Worm (Caenorhabditis elegans) whole organism, young adult: Measurements from ENCODE around the gene W01A11.1.

ENCODE experiments used
- B0336.3 ChIP-seq: fragments of 200-800 bp; sonication (Bioruptor generic); IDR thresholded peaks from 2 replicates; pipeline ENCODE4 v1.3.6; 2022; ENCODE audit warnings: missing genetic modification characterization, missing compliant biosample characterization
- D2030.7 ChIP-seq: fragments of 200-800 bp; sonication (Bioruptor generic); IDR thresholded peaks from 2 replicates; pipeline ENCODE4 v1.3.6; 2022; ENCODE audit warnings: missing genetic modification reagents, missing genetic modification characterization, missing compliant biosample characterization
- F23B12.7 ChIP-seq: sonication (generic microtip); optimal IDR thresholded peaks from 2 replicates; lab custom pipeline; 2017; ENCODE audit warnings: missing genetic modification characterization, mild to moderate bottlenecking, missing compliant biosample characterization, antibody characterized with exemption, moderate library complexity; ENCODE audit not compliant: insufficient read depth
- F49E8.2 ChIP-seq: sonication (generic microtip); optimal IDR thresholded peaks from 3 replicates; lab custom pipeline; 2017; ENCODE audit warnings: missing genetic modification characterization, mild to moderate bottlenecking, missing compliant biosample characterization, antibody characterized with exemption, moderate library complexity; ENCODE audit not compliant: insufficient read depth
- K12H6.12 ChIP-seq: fragments of 200-800 bp; sonication (Bioruptor generic); optimal IDR thresholded peaks from 2 replicates; lab custom pipeline; 2018; ENCODE audit warnings: mild to moderate bottlenecking, missing genetic modification characterization, missing compliant biosample characterization
- T26A5.8 ChIP-seq: sonication (generic microtip); optimal IDR thresholded peaks from 2 replicates; lab custom pipeline; 2016; ENCODE audit warnings: missing genetic modification characterization, missing compliant biosample characterization
- ZK185.1 ChIP-seq: sonication (generic microtip); optimal IDR thresholded peaks from 2 replicates; lab custom pipeline; 2016; ENCODE audit warnings: mild to moderate bottlenecking, missing genetic modification characterization, missing compliant biosample characterization; ENCODE audit not compliant: poor library complexity, severe bottlenecking
- aptf-2 ChIP-seq: fragments of 200-800 bp; sonication (Bioruptor generic); conservative IDR thresholded peaks from 2 replicates; pipeline ENCODE4 v1.3.6; 2022; ENCODE audit warnings: missing genetic modification reagents, missing genetic modification characterization, missing compliant biosample characterization
- aptf-3 ChIP-seq: fragments of 200-800 bp; sonication (Bioruptor generic); IDR thresholded peaks from 2 replicates; pipeline ENCODE4 v1.3.6; 2022; ENCODE audit warnings: missing genetic modification characterization, missing compliant biosample characterization
- attf-6 ChIP-seq: fragments of 200-800 bp; sonication (Bioruptor generic); IDR thresholded peaks from 2 replicates; pipeline ENCODE4 v1.3.6; 2022; ENCODE audit warnings: missing genetic modification reagents, missing genetic modification characterization, missing compliant biosample characterization
- bed-2 ChIP-seq: fragments of 200-800 bp; sonication (Bioruptor generic); IDR thresholded peaks from 2 replicates; pipeline ENCODE4 v1.3.6; 2022; ENCODE audit warnings: missing genetic modification reagents, missing genetic modification characterization, missing compliant biosample characterization
- cebp-2 ChIP-seq: fragments of 200-800 bp; sonication (Bioruptor generic); IDR thresholded peaks from 2 replicates; pipeline ENCODE4 v1.3.6; 2022; ENCODE audit warnings: missing genetic modification characterization, missing compliant biosample characterization
- ceh-40 ChIP-seq: fragments of 200-800 bp; sonication (Bioruptor generic); IDR thresholded peaks from 2 replicates; pipeline ENCODE4 v1.3.6; 2022; ENCODE audit warnings: missing genetic modification characterization, missing compliant biosample characterization
- die-1 ChIP-seq: sonication (generic microtip); optimal IDR thresholded peaks from 2 replicates; lab custom pipeline; 2016; ENCODE audit warnings: missing genotype, mild to moderate bottlenecking, missing genetic modification characterization, missing compliant biosample characterization
- hmg-1.2 ChIP-seq: fragments of 200-800 bp; sonication (Bioruptor generic); IDR thresholded peaks from 2 replicates; pipeline ENCODE4 v1.3.6; 2022; ENCODE audit warnings: missing genetic modification reagents, missing genetic modification characterization, missing compliant biosample characterization
- hrde-1 ChIP-seq: sonication (generic microtip); optimal IDR thresholded peaks from 2 replicates; lab custom pipeline; 2016; ENCODE audit warnings: missing genetic modification characterization, mild to moderate bottlenecking, missing compliant biosample characterization, moderate library complexity, missing genotype, missing genetic modification reagents, borderline replicate concordance
- let-607 ChIP-seq, 2 experiments: fragments of 200-800 bp in 1 of 2; sonication (Bioruptor generic) in 1 of 2; sonication (generic microtip) in 1 of 2; optimal IDR thresholded peaks; 2 replicates each; lab custom pipeline; 2016 to 2018; ENCODE audit warnings: mild to moderate bottlenecking in 2 of 2, missing compliant biosample characterization in 2 of 2, missing genetic modification characterization in 2 of 2, moderate library complexity in 2 of 2, missing genotype in 1 of 2
- lin-40 ChIP-seq: sonication (generic microtip); optimal IDR thresholded peaks from 2 replicates; lab custom pipeline; 2016; ENCODE audit warnings: missing genetic modification characterization, mild to moderate bottlenecking, missing compliant biosample characterization, missing genotype, missing genetic modification reagents
- lsl-1 ChIP-seq: fragments of 200-800 bp; sonication (Bioruptor generic); optimal IDR thresholded peaks from 2 replicates; lab custom pipeline; 2018; ENCODE audit warnings: mild to moderate bottlenecking, missing genetic modification characterization, moderate library complexity, missing compliant biosample characterization
- lsy-27 ChIP-seq: sonication (generic microtip); optimal IDR thresholded peaks from 2 replicates; lab custom pipeline; 2017; ENCODE audit warnings: missing genetic modification characterization, mild to moderate bottlenecking, missing compliant biosample characterization, antibody characterized with exemption, missing genotype, borderline replicate concordance; ENCODE audit not compliant: insufficient read depth
- madf-3 ChIP-seq: fragments of 200-800 bp; sonication (Bioruptor generic); IDR thresholded peaks from 2 replicates; pipeline ENCODE4 v1.3.6; 2022; ENCODE audit warnings: missing genetic modification reagents, missing genetic modification characterization, missing compliant biosample characterization
- madf-6 ChIP-seq: fragments of 200-800 bp; sonication (Bioruptor generic); IDR thresholded peaks from 2 replicates; pipeline ENCODE4 v1.3.6; 2022; ENCODE audit warnings: missing genetic modification reagents, missing genetic modification characterization, missing compliant biosample characterization
- mes-4 ChIP-seq: sonication (generic microtip); optimal IDR thresholded peaks from 2 replicates; lab custom pipeline; 2016; ENCODE audit warnings: missing genotype, missing genetic modification characterization, missing compliant biosample characterization
- mxl-1 ChIP-seq: sonication (generic microtip); optimal IDR thresholded peaks from 2 replicates; lab custom pipeline; 2016; ENCODE audit warnings: missing genetic modification characterization, missing compliant biosample characterization
- nfya-1 ChIP-seq: sonication (generic microtip); optimal IDR thresholded peaks from 2 replicates; lab custom pipeline; 2017; ENCODE audit warnings: antibody characterized with exemption, missing compliant biosample characterization, missing genetic modification characterization, borderline replicate concordance; ENCODE audit not compliant: insufficient read depth
- nfya-2 ChIP-seq: fragments of 200-800 bp; sonication (Bioruptor generic); IDR thresholded peaks from 2 replicates; pipeline ENCODE4 v1.3.6; 2022; ENCODE audit warnings: missing genetic modification reagents, missing genetic modification characterization, missing compliant biosample characterization
- nfyb-1 ChIP-seq: fragments of 200-800 bp; sonication (Bioruptor generic); IDR thresholded peaks from 2 replicates; pipeline ENCODE4 v1.3.6; 2022; ENCODE audit warnings: missing genetic modification reagents, missing genetic modification characterization, missing compliant biosample characterization
- nhr-80 ChIP-seq: sonication (generic microtip); optimal IDR thresholded peaks from 2 replicates; lab custom pipeline; 2016; ENCODE audit warnings: missing genetic modification characterization, missing compliant biosample characterization
- nhr-90 ChIP-seq: sonication (generic microtip); optimal IDR thresholded peaks from 2 replicates; lab custom pipeline; 2016; ENCODE audit warnings: missing genotype, mild to moderate bottlenecking, missing genetic modification characterization, missing compliant biosample characterization
- pha-4 ChIP-seq: fragments of 150-350 bp; sonication (generic microtip); optimal IDR thresholded peaks from 2 replicates; lab custom pipeline; 2014; ENCODE audit warnings: missing biosample characterization, missing genetic modification reagents, missing genetic modification characterization
- rcor-1 ChIP-seq: fragments of 200-800 bp; sonication (Bioruptor generic); IDR thresholded peaks from 2 replicates; pipeline ENCODE4 v1.3.6; 2022; ENCODE audit warnings: missing genetic modification reagents, missing genetic modification characterization, missing compliant biosample characterization
- snpc-1.1 ChIP-seq: sonication (generic microtip); optimal IDR thresholded peaks from 2 replicates; lab custom pipeline; 2017; ENCODE audit warnings: missing genetic modification characterization, mild to moderate bottlenecking, missing compliant biosample characterization, antibody characterized with exemption, moderate library complexity, missing genotype, missing genetic modification reagents; ENCODE audit not compliant: insufficient read depth
- unc-130 ChIP-seq: sonication (generic microtip); optimal IDR thresholded peaks from 2 replicates; lab custom pipeline; 2016; ENCODE audit warnings: missing genetic modification reagents, missing genetic modification characterization, missing compliant biosample characterization
- xnd-1 ChIP-seq: sonication (generic microtip); optimal IDR thresholded peaks from 2 replicates; lab custom pipeline; 2016; ENCODE audit warnings: missing genotype, missing genetic modification reagents, missing genetic modification characterization, missing compliant biosample characterization
- zfh-2 ChIP-seq: fragments of 200-800 bp; sonication (Bioruptor generic); conservative IDR thresholded peaks from 2 replicates; pipeline ENCODE4 v1.3.6; 2022; ENCODE audit warnings: missing genetic modification reagents, missing genetic modification characterization, missing compliant biosample characterization
- zim-3 ChIP-seq: sonication (generic microtip); optimal IDR thresholded peaks from 2 replicates; lab custom pipeline; 2017; ENCODE audit warnings: mild to moderate bottlenecking, missing genetic modification characterization, moderate library complexity, missing compliant biosample characterization
- ztf-26 ChIP-seq: sonication (generic microtip); optimal IDR thresholded peaks from 2 replicates; lab custom pipeline; 2017; ENCODE audit warnings: missing genetic modification characterization, missing compliant biosample characterization
- ztf-6 ChIP-seq: fragments of 200-800 bp; sonication (Bioruptor generic); IDR thresholded peaks from 2 replicates; pipeline ENCODE4 v1.3.6; 2022; ENCODE audit warnings: missing genetic modification reagents, missing genetic modification characterization, missing compliant biosample characterization

W01A11.1 gene

ce11 chrV:6504131-6504827 lies 5.3 kb downstream of the W01A11.1 start, which contains the start of gene moc-2 (continued):
- no peak for TF ChIP-seq K12H6.12

DNA sequence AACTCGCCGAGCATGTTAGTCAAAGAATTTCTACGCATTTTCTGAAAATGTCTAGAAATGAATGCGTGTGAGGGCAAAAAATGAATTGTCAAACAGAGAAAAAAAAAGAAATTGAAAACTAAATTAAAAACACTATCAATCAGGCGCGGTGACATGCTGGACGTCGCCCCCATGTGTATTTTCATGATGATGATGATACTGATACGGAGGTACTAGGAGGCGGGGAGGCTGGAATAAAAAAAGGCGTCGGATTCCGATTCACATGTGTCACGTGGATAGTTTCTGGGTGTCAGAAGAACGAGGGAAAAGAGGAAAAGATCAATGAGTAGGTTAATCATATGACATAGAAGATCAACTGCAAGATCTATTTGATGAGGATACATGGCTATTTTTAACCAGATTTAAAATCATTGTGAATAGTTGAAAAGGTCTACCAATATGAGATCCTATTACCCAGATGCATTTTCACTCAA lies 6.4 kb downstream of the W01A11.1 start, which contains the start of gene W01A11.7:
Gene W01A11.7, minus strand, starts transcription at position 51 of the 473 bp plus-strand sequence.
- TF ChIP-seq ztf-26 (tag; lab: Kevin White, UChicago) = peak; percentile 17
- TF ChIP-seq aptf-2 = no peak

- TF ChIP-seq zim-3 (tag; lab: Kevin White, UChicago) (no peak), B0336.3 (no peak), nfya-2 (GFP tag; lab: Robert Waterston, UW) (no peak), rcor-1 (GFP tag; lab: Robert Waterston, UW) (no peak), zfh-2 (no peak), nfyb-1 (GFP tag; lab: Robert Waterston, UW) (no peak), pha-4 (no peak), F23B12.7 (tag; lab: Kevin White, UChicago) (no peak), aptf-3 (GFP tag; lab: Robert Waterston, UW) (no peak), F49E8.2 (no peak), lin-40 (no peak), ceh-40 (GFP tag; lab: Robert Waterston, UW) (no peak), ZK185.1 (no peak), nfya-1 (tag; lab: Kevin White, UChicago) (no peak)
- TF ChIP-seq, all 124 proteins: peak for 0
These were observed 7.4 kb downstream of the W01A11.1 start for ce11 chrV:6506238-6506956.

ce11 chrV:6508703-6509102 lies 9.7 kb downstream of the W01A11.1 start, which contains the start of gene ubh-3:
ubh-3 (minus strand) TSS chrV:6508803.
- no peak for TF ChIP-seq hrde-1 (tag; lab: Kevin White, UChicago)
- no peak for TF ChIP-seq nhr-90 (tag; lab: Kevin White, UChicago)
- no peak for TF ChIP-seq die-1 (tag; lab: Kevin White, UChicago)
- TF ChIP-seq ZK185.1 = no peak

DNA sequence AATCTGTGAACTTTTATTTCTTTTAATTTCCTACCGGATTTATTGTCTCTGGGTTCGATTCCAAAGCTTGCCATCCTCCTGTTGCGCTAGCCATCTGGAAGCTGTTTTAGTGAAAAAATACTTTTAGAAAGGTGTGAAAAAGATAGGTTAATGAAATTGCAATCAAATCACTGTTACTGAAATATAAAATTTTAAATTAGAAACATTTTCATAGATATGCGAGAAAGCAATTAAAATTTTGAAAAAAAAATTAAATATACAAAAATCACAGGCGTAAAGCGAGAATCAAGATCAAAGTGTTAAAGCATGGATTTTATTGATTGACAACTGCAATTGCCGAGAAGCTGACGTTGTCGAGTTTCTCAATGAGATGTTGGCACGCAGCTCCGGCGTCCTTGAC lies 10.7 kb downstream of the W01A11.1 start, which contains the start of gene ubh-2:
Gene ubh-2, minus strand, starts transcription at position 101 of the 400 bp plus-strand sequence.
- no peak for TF ChIP-seq hmg-1.2
- TF ChIP-seq mes-4 (tag; lab: Kevin White, UChicago) = no peak
- TF ChIP-seq snpc-1.1 (tag; lab: Kevin White, UChicago) = no peak

DNA sequence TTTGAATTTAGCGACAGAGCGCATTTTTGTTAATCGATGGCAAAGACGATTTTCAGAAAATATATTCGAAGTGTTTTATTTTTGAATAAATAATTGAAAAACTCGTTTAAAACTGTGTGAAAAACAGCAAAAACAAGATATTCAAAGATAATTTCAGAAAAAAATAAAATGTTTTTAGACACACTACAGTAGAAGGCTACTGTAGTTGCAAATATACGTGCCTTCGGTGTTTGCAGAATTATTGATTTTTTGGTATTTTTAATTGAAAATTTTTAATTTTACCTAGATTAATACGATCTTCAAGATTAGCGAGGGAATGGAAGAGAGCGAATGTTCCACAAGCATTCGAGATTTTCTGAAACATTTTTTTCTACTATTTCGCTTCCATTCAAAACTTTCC lies 11.6 kb downstream of the W01A11.1 start:
- TF ChIP-seq bed-2 = no peak
- TF ChIP-seq let-607 (tag; optimal IDR thresholded peaks at IDR 0.05; lab: Kevin White, UChicago) = no peak
- TF ChIP-seq lsy-27 (tag; lab: Kevin White, UChicago) = no peak
- no peak for TF ChIP-seq D2030.7 (GFP tag; lab: Robert Waterston, UW)
- TF ChIP-seq T26A5.8 = no peak
- no peak for TF ChIP-seq mxl-1 (tag; lab: Kevin White, UChicago)
- no peak for TF ChIP-seq unc-130 (GFP tag; lab: Kevin White, UChicago)
- no peak for TF ChIP-seq madf-3 (GFP tag; lab: Robert Waterston, UW)
- TF ChIP-seq xnd-1 = peak; percentile 3
- TF ChIP-seq cebp-2 (GFP tag; lab: Robert Waterston, UW) = no peak
- peak; percentile 88 for TF ChIP-seq lsl-1 (GFP tag; lab: Kevin White, UChicago)
- TF ChIP-seq nhr-80 = no peak
- no peak for TF ChIP-seq ztf-6 (GFP tag; lab: Robert Waterston, UW)
- TF ChIP-seq attf-6 (GFP tag; lab: Robert Waterston, UW) = no peak
- peak; percentile 49; the same call in 1 of the 2 replicates for TF ChIP-seq madf-6
